Worm (Caenorhabditis elegans) whole organism, L1 larva: ENCODE data around the gene C34B4.3.
A peak's percentile ranks its signal among the peaks of the same experiment; 100 is the strongest.

Experiments used
- C16A3.4 ChIP-seq: fragments of 150-350 bp; optimal IDR thresholded peaks from 2 replicates; lab custom pipeline; 2014; ENCODE audit warnings: missing biosample characterization, missing genetic modification characterization
- aha-1 ChIP-seq: fragments of 150-350 bp; optimal IDR thresholded peaks from 2 replicates; lab custom pipeline; 2014; ENCODE audit warnings: missing biosample characterization, missing genetic modification characterization
- aly-2 ChIP-seq: fragments of 150-350 bp; optimal IDR thresholded peaks from 2 replicates; lab custom pipeline; 2014; ENCODE audit warnings: missing biosample characterization, missing genetic modification characterization
- blmp-1 ChIP-seq: fragments of 150-350 bp; optimal IDR thresholded peaks from 2 replicates; lab custom pipeline; 2014; ENCODE audit warnings: missing biosample characterization, missing genetic modification characterization
- ceh-8 ChIP-seq: fragments of 200-800 bp; sonication (Bioruptor generic); optimal IDR thresholded peaks from 2 replicates; lab custom pipeline; 2018; ENCODE audit warnings: mild to moderate bottlenecking, missing genetic modification characterization, moderate library complexity, missing compliant biosample characterization
- ceh-82 ChIP-seq, 3 experiments: fragments of 150-350 bp in 1 of 3; sonication (generic microtip) in 2 of 3; optimal IDR thresholded peaks; 2 replicates each; lab custom pipeline; 2014 to 2017; ENCODE audit warnings: missing biosample characterization in 3 of 3, missing genetic modification characterization in 3 of 3
- ceh-90 ChIP-seq: sonication (generic microtip); optimal IDR thresholded peaks from 2 replicates; lab custom pipeline; 2016; ENCODE audit warnings: missing genetic modification characterization, missing compliant biosample characterization
- dpl-1 ChIP-seq, 3 experiments: fragments of 150-350 bp in 2 of 3; sonication (generic microtip) in 1 of 3; optimal IDR thresholded peaks; 2 replicates each; lab custom pipeline; 2014 to 2017; ENCODE audit warnings: missing biosample characterization in 3 of 3, missing genetic modification characterization in 3 of 3, missing genetic modification reagents in 3 of 3
- dsc-1 ChIP-seq: sonication (generic microtip); optimal IDR thresholded peaks from 2 replicates; lab custom pipeline; 2016; ENCODE audit warnings: mild to moderate bottlenecking, missing genetic modification characterization, missing compliant biosample characterization
- elt-3 ChIP-seq, 6 experiments: fragments of 150-350 bp in 1 of 6; sonication (generic microtip); optimal IDR thresholded peaks; 2 replicates each; lab custom pipeline; 2017 to 2018; ENCODE audit warnings: missing biosample characterization in 6 of 6, missing genetic modification characterization in 6 of 6, inconsistent platforms in 1 of 6
- fkh-10 ChIP-seq: sonication (generic microtip); optimal IDR thresholded peaks from 2 replicates; lab custom pipeline; 2017; ENCODE audit warnings: missing biosample characterization, missing genetic modification reagents, missing genetic modification characterization
- fkh-8 ChIP-seq: sonication (generic microtip); optimal IDR thresholded peaks from 2 replicates; lab custom pipeline; 2016; ENCODE audit warnings: mild to moderate bottlenecking, missing genetic modification characterization, missing compliant biosample characterization
- grh-1 ChIP-seq: fragments of 200-800 bp; sonication (Bioruptor generic); IDR thresholded peaks from 2 replicates; pipeline ENCODE4 v1.3.6; 2022; ENCODE audit warnings: missing genetic modification reagents, missing genetic modification characterization, missing compliant biosample characterization
- hlh-17 ChIP-seq: fragments of 200-800 bp; sonication (Bioruptor generic); optimal IDR thresholded peaks from 2 replicates; lab custom pipeline; 2018; ENCODE audit warnings: missing genetic modification characterization, mild to moderate bottlenecking, missing compliant biosample characterization, moderate library complexity, borderline replicate concordance
- irx-1 ChIP-seq: sonication (generic microtip); optimal IDR thresholded peaks from 2 replicates; lab custom pipeline; 2016; ENCODE audit warnings: missing genetic modification characterization, missing compliant biosample characterization
- isw-1 ChIP-seq: fragments of 200-800 bp; sonication (Bioruptor generic); IDR thresholded peaks from 2 replicates; pipeline ENCODE4 v1.3.6; 2022; ENCODE audit warnings: missing genetic modification characterization, missing compliant biosample characterization
- jun-1 ChIP-seq: fragments of 150-350 bp; optimal IDR thresholded peaks from 2 replicates; lab custom pipeline; 2014; ENCODE audit warnings: missing biosample characterization, missing genetic modification reagents, missing genetic modification characterization
- lin-13 ChIP-seq: fragments of 150-350 bp; optimal IDR thresholded peaks from 2 replicates; lab custom pipeline; 2014; ENCODE audit warnings: missing biosample characterization, missing genetic modification reagents, missing genetic modification characterization
- lin-14 ChIP-seq: fragments of 200-800 bp; sonication (Bioruptor generic); optimal IDR thresholded peaks from 2 replicates; lab custom pipeline; 2018; ENCODE audit warnings: mild to moderate bottlenecking, missing genetic modification characterization, moderate library complexity, missing compliant biosample characterization
- lin-35 ChIP-seq, 2 experiments: fragments of 150-350 bp; optimal IDR thresholded peaks; 2 replicates each; lab custom pipeline; 2014; ENCODE audit warnings: missing biosample characterization in 2 of 2, missing genetic modification characterization in 2 of 2, missing genetic modification reagents in 2 of 2
- lin-39 ChIP-seq: fragments of 150-350 bp; optimal IDR thresholded peaks from 2 replicates; lab custom pipeline; 2014; ENCODE audit warnings: missing biosample characterization, missing genetic modification reagents, missing genetic modification characterization
- lir-3 ChIP-seq: sonication (generic microtip); optimal IDR thresholded peaks from 2 replicates; lab custom pipeline; 2016; ENCODE audit warnings: mild to moderate bottlenecking, missing genetic modification characterization, moderate library complexity, missing compliant biosample characterization; ENCODE audit not compliant: poor library complexity
- lsy-2 ChIP-seq, 2 experiments: fragments of 150-350 bp; optimal IDR thresholded peaks; 2 replicates each; lab custom pipeline; 2014; ENCODE audit warnings: missing biosample characterization in 2 of 2, missing genetic modification characterization in 2 of 2
- mab-9 ChIP-seq: fragments of 200-800 bp; sonication (Bioruptor generic); IDR thresholded peaks from 2 replicates; pipeline ENCODE4 v1.3.6; 2022; ENCODE audit warnings: missing genetic modification reagents, missing genetic modification characterization, missing compliant biosample characterization
- mdl-1 ChIP-seq, 2 experiments: fragments of 150-350 bp; optimal IDR thresholded peaks; 2 replicates each; lab custom pipeline; 2014 to 2017; ENCODE audit warnings: missing biosample characterization in 2 of 2, missing genetic modification characterization in 2 of 2, inconsistent platforms in 1 of 2
- mef-2 ChIP-seq: fragments of 150-350 bp; optimal IDR thresholded peaks from 2 replicates; lab custom pipeline; 2014; ENCODE audit warnings: missing biosample characterization, missing genetic modification characterization
- mep-1 ChIP-seq: fragments of 150-350 bp; optimal IDR thresholded peaks from 2 replicates; lab custom pipeline; 2014; ENCODE audit warnings: missing biosample characterization, missing genetic modification characterization
- nhr-11 ChIP-seq: fragments of 150-350 bp; optimal IDR thresholded peaks from 2 replicates; lab custom pipeline; 2014; ENCODE audit warnings: missing biosample characterization, missing genetic modification characterization
- nhr-19 ChIP-seq: fragments of 200-800 bp; sonication (Bioruptor generic); conservative IDR thresholded peaks from 2 replicates; pipeline ENCODE4 v1.3.6; 2022; ENCODE audit warnings: missing genetic modification characterization, missing compliant biosample characterization
- nhr-20 ChIP-seq: sonication (generic microtip); optimal IDR thresholded peaks from 2 replicates; lab custom pipeline; 2016; ENCODE audit warnings: mild to moderate bottlenecking, missing genetic modification characterization, missing compliant biosample characterization
- nhr-47 ChIP-seq: sonication (generic microtip); optimal IDR thresholded peaks from 2 replicates; lab custom pipeline; 2016; ENCODE audit warnings: mild to moderate bottlenecking, missing genetic modification characterization, moderate library complexity, missing compliant biosample characterization
- nhr-71 ChIP-seq: sonication (generic microtip); optimal IDR thresholded peaks from 2 replicates; lab custom pipeline; 2016; ENCODE audit warnings: mild to moderate bottlenecking, missing genetic modification characterization, moderate library complexity, missing compliant biosample characterization
- nhr-77 ChIP-seq: fragments of 150-350 bp; optimal IDR thresholded peaks from 2 replicates; lab custom pipeline; 2014; ENCODE audit warnings: missing biosample characterization, missing genetic modification characterization
- nhr-85 ChIP-seq: sonication (generic microtip); peaks from one replicate; lab custom pipeline; 2016; ENCODE audit warnings: missing genetic modification characterization, inconsistent platforms, missing compliant biosample characterization
- nhr-90 ChIP-seq: sonication (generic microtip); optimal IDR thresholded peaks from 2 replicates; lab custom pipeline; 2016; ENCODE audit warnings: mild to moderate bottlenecking, missing genetic modification characterization, missing compliant biosample characterization; ENCODE audit not compliant: poor library complexity
- pax-3 ChIP-seq: fragments of 200-800 bp; sonication (Bioruptor generic); optimal IDR thresholded peaks from 2 replicates; lab custom pipeline; 2018; ENCODE audit warnings: mild to moderate bottlenecking, missing genetic modification characterization, moderate library complexity, missing compliant biosample characterization
- pqm-1 ChIP-seq: sonication (generic microtip); optimal IDR thresholded peaks from 3 replicates; lab custom pipeline; 2017; ENCODE audit warnings: missing biosample characterization, missing genetic modification characterization
- rnt-1 ChIP-seq: sonication (generic microtip); optimal IDR thresholded peaks from 2 replicates; lab custom pipeline; 2016; ENCODE audit warnings: mild to moderate bottlenecking, missing genetic modification characterization, moderate library complexity, missing compliant biosample characterization
- skn-1 ChIP-seq: fragments of 150-350 bp; optimal IDR thresholded peaks from 2 replicates; lab custom pipeline; 2014; ENCODE audit warnings: missing biosample characterization, missing genetic modification characterization
- snpc-4 ChIP-seq: fragments of 150-350 bp; optimal IDR thresholded peaks from 2 replicates; lab custom pipeline; 2014; ENCODE audit warnings: missing biosample characterization, missing genetic modification characterization
- snu-23 ChIP-seq: sonication (generic microtip); optimal IDR thresholded peaks from 2 replicates; lab custom pipeline; 2016; ENCODE audit warnings: missing genetic modification characterization, missing compliant biosample characterization
- sox-4 ChIP-seq: sonication (generic microtip); optimal IDR thresholded peaks from 2 replicates; lab custom pipeline; 2016; ENCODE audit warnings: missing genetic modification characterization, missing compliant biosample characterization
- swsn-7 ChIP-seq: sonication (generic microtip); optimal IDR thresholded peaks from 2 replicates; lab custom pipeline; 2016; ENCODE audit warnings: missing genetic modification characterization, missing compliant biosample characterization
- tbx-2 ChIP-seq: sonication (generic microtip); optimal IDR thresholded peaks from 2 replicates; lab custom pipeline; 2016; ENCODE audit warnings: missing genetic modification characterization, missing compliant biosample characterization
- tlp-1 ChIP-seq: fragments of 150-350 bp; optimal IDR thresholded peaks from 2 replicates; lab custom pipeline; 2014; ENCODE audit warnings: missing biosample characterization, missing genetic modification characterization
- unc-130 ChIP-seq: fragments of 150-350 bp; optimal IDR thresholded peaks from 2 replicates; lab custom pipeline; 2017; ENCODE audit warnings: missing biosample characterization, missing genetic modification characterization, inconsistent platforms
- unc-98 ChIP-seq: fragments of 200-800 bp; sonication (Bioruptor generic); IDR thresholded peaks from 2 replicates; pipeline ENCODE4 v1.3.6; 2022; ENCODE audit warnings: missing genetic modification characterization, missing compliant biosample characterization
- xbp-1 ChIP-seq: sonication (generic microtip); optimal IDR thresholded peaks from 2 replicates; lab custom pipeline; 2016; ENCODE audit warnings: missing genetic modification characterization, missing compliant biosample characterization
- zip-4 ChIP-seq: fragments of 200-800 bp; sonication (Bioruptor generic); optimal IDR thresholded peaks from 2 replicates; lab custom pipeline; 2018; ENCODE audit warnings: mild to moderate bottlenecking, missing genetic modification characterization, moderate library complexity, missing compliant biosample characterization
- ztf-11 ChIP-seq, 2 experiments: sonication (generic microtip); optimal IDR thresholded peaks; 2 replicates each; lab custom pipeline; 2016 to 2017; ENCODE audit warnings: missing genetic modification characterization in 2 of 2, missing biosample characterization in 1 of 2, missing compliant biosample characterization in 1 of 2
- ztf-4 ChIP-seq: fragments of 150-350 bp; optimal IDR thresholded peaks from 2 replicates; lab custom pipeline; 2014; ENCODE audit warnings: missing biosample characterization, missing genetic modification characterization

Gene C34B4.3

ce11 chrV:13082442-13083126 is 11.6 kb upstream of the C34B4.3 start, which contains the start of gene C34B4.2:
C34B4.2 (plus strand) TSS chrV:13083055.
- TF ChIP-seq nhr-20 (tag; lab: Kevin White, UChicago): peak; percentile 83
- peak; percentile 39 for TF ChIP-seq unc-130 (tag; lab: Kevin White, UChicago)
- peak; percentile 49 for TF ChIP-seq lin-13
- no peak for TF ChIP-seq ztf-11 (tag; optimal IDR thresholded peaks at IDR 0.05; lab: Kevin White, UChicago)
- peak; percentile 87 for TF ChIP-seq tbx-2 (tag; lab: Kevin White, UChicago)
- no peak for TF ChIP-seq jun-1
- TF ChIP-seq aly-2 (tag; lab: Kevin White, UChicago): peak; percentile 14
- TF ChIP-seq elt-3 (tag; optimal IDR thresholded peaks at IDR 0.05; lab: Kevin White, UChicago): peak in 2 of 6 experiments; percentile 8 to 38
- peak; percentile 11 for TF ChIP-seq skn-1 (tag; lab: Kevin White, UChicago)
- TF ChIP-seq mab-9: peak; percentile 73
- TF ChIP-seq grh-1: no peak
- TF ChIP-seq nhr-19 (GFP tag; lab: Robert Waterston, UW): peak; percentile 92
- peak; percentile 32 for TF ChIP-seq sox-4 (tag; lab: Kevin White, UChicago)
- TF ChIP-seq isw-1 (GFP tag; lab: Robert Waterston, UW): no peak
- peak; percentile 8 for TF ChIP-seq fkh-8 (tag; lab: Kevin White, UChicago)
- peak; percentile 14; the same call in 1 of the 2 replicates for TF ChIP-seq unc-98 (GFP tag; lab: Robert Waterston, UW)
- TF ChIP-seq nhr-77: peak; percentile 88
- TF ChIP-seq snu-23 (GFP tag; lab: Kevin White, UChicago): peak; percentile 68
- TF ChIP-seq aha-1: peak; percentile 92
- TF ChIP-seq mep-1 (tag; lab: Kevin White, UChicago): peak; percentile 68
- no peak for TF ChIP-seq ceh-8 (GFP tag; lab: Kevin White, UChicago)
- peak; percentile 84 for TF ChIP-seq pax-3 (tag; lab: Kevin White, UChicago)
- TF ChIP-seq mef-2 (tag; lab: Kevin White, UChicago): peak; percentile 22
- TF ChIP-seq lin-14 (GFP tag; lab: Kevin White, UChicago): peak; percentile 90
- TF ChIP-seq tlp-1 (tag; lab: Kevin White, UChicago): no peak
- peak; percentile 64 for TF ChIP-seq swsn-7 (tag; lab: Kevin White, UChicago)
- TF ChIP-seq ztf-4: peak; percentile 67
- TF ChIP-seq dsc-1: peak; percentile 32
- peak; percentile 78 for TF ChIP-seq blmp-1 (tag; lab: Kevin White, UChicago)
- peak; percentile 93 for TF ChIP-seq nhr-71
- peak; percentile 63 for TF ChIP-seq irx-1 (tag; lab: Kevin White, UChicago)
- peak; percentile 37 for TF ChIP-seq xbp-1
- TF ChIP-seq rnt-1: peak; percentile 85
- TF ChIP-seq lsy-2 (tag; optimal IDR thresholded peaks at IDR 0.05; lab: Kevin White, UChicago): peak; percentile 24 to 68
- no peak for TF ChIP-seq hlh-17 (GFP tag; lab: Kevin White, UChicago)
- no peak for TF ChIP-seq lir-3
- no peak for TF ChIP-seq snpc-4
- peak in 1 of 3 experiments; percentile 24 for TF ChIP-seq ceh-82 (tag; optimal IDR thresholded peaks at IDR 0.05; lab: Kevin White, UChicago)
- TF ChIP-seq C16A3.4 (tag; lab: Kevin White, UChicago): peak; percentile 35
- peak; percentile 40 for TF ChIP-seq zip-4
- peak; percentile 57 for TF ChIP-seq nhr-47 (tag; lab: Kevin White, UChicago)
- TF ChIP-seq nhr-90 (tag; lab: Kevin White, UChicago): peak; percentile 59
- TF ChIP-seq mdl-1 (tag; optimal IDR thresholded peaks at IDR 0.05; lab: Kevin White, UChicago): peak in 1 of 2 experiments; percentile 79
- TF ChIP-seq fkh-10 (GFP tag; lab: Kevin White, UChicago): peak; percentile 27
- no peak for TF ChIP-seq ceh-90 (tag; lab: Kevin White, UChicago)
- no peak for TF ChIP-seq pqm-1 (tag; lab: Kevin White, UChicago)
- TF ChIP-seq lin-39 (tag; lab: Kevin White, UChicago): peak; percentile 71
- peak in 2 of 3 experiments; percentile 7 to 45 for TF ChIP-seq dpl-1 (GFP tag; optimal IDR thresholded peaks at IDR 0.05; lab: Kevin White, UChicago)
- peak; percentile 66 for TF ChIP-seq nhr-85 (tag; lab: Kevin White, UChicago)
- TF ChIP-seq nhr-11 (tag; lab: Kevin White, UChicago): peak; percentile 25
- TF ChIP-seq lin-35 (GFP tag; optimal IDR thresholded peaks at IDR 0.05; lab: Kevin White, UChicago): peak; percentile 33 to 34
